Fruit fly (Drosophila melanogaster) whole organism, wandering third instar larva: ENCODE measurements around the gene gfzf.

Source experiments
- Abd-B ChIP-seq: fragments of >200 bp; optimal IDR thresholded peaks from 2 replicates; lab custom pipeline; 2017; ENCODE audit warnings: missing biosample characterization, missing genetic modification characterization
- brk ChIP-seq: fragments of 200-800 bp; sonication (Bioruptor generic); optimal IDR thresholded peaks from 2 replicates; lab custom pipeline; 2016; ENCODE audit warnings: missing biosample characterization, mild to moderate bottlenecking, missing genetic modification characterization
- lola ChIP-seq: fragments of >200 bp; optimal IDR thresholded peaks from 2 replicates; lab custom pipeline; 2017; ENCODE audit warnings: missing biosample characterization, missing genetic modification characterization
- pan ChIP-seq: fragments of >200 bp; optimal IDR thresholded peaks from 2 replicates; lab custom pipeline; 2017
- sage ChIP-seq: fragments of 200-800 bp; sonication (Bioruptor generic); optimal IDR thresholded peaks from 2 replicates; lab custom pipeline; 2016; ENCODE audit warnings: missing biosample characterization, mild to moderate bottlenecking, missing genetic modification characterization
- usp ChIP-seq: fragments of >200 bp; optimal IDR thresholded peaks from 2 replicates; lab custom pipeline; 2017; ENCODE audit warnings: missing biosample characterization, missing genetic modification characterization

dm6 chr3R:7116511-7116910 lies 34.3 kb downstream of the gfzf start:
- no peak for TF ChIP-seq usp (GFP tag; lab: Kevin White, UChicago)
- TF ChIP-seq sage (GFP tag; lab: Kevin White, UChicago), result no peak
- no peak for TF ChIP-seq Abd-B (GFP tag; lab: Kevin White, UChicago)
- no peak for TF ChIP-seq pan (lab: Kevin White, UChicago)
- TF ChIP-seq lola (GFP tag; lab: Kevin White, UChicago), result no peak
- TF ChIP-seq brk (GFP tag; lab: Kevin White, UChicago), result no peak
